Fruit fly (Drosophila melanogaster) whole organism: Measurements from ENCODE around the gene CG44437.

Experiments
- CG8478 ChIP-seq: fragments of >200 bp; optimal IDR thresholded peaks from 2 replicates; lab custom pipeline; 2018; ENCODE audit warnings: inconsistent platforms
- Dll ChIP-seq: fragments of >200 bp; optimal IDR thresholded peaks from 2 replicates; lab custom pipeline; 2017
- EcR ChIP-seq, 2 experiments: fragments of >200 bp; optimal IDR thresholded peaks; 2 replicates each; lab custom pipeline; 2017; ENCODE audit warnings: missing biosample characterization in 2 of 2, missing genetic modification characterization in 2 of 2, missing genetic modification reagents in 2 of 2
- pan ChIP-seq: fragments of >200 bp; optimal IDR thresholded peaks from 2 replicates; lab custom pipeline; 2017
- psq ChIP-seq: fragments of >200 bp; optimal IDR thresholded peaks from 2 replicates; lab custom pipeline; 2017
- usp ChIP-seq: fragments of >200 bp; optimal IDR thresholded peaks from 2 replicates; lab custom pipeline; 2017; ENCODE audit warnings: missing biosample characterization, missing genetic modification characterization, mixed read lengths

- TF ChIP-seq CG8478 (no peak), psq (lab: Kevin White, UChicago) (no peak), EcR (GFP tag; optimal IDR thresholded peaks at IDR 0.05; lab: Kevin White, UChicago) (no peak), usp (no peak), pan (no peak), Dll (lab: Kevin White, UChicago) (no peak)
Observed at dm6 chrX:13221311-13221710, 19.2 kb upstream of the CG44437 start.
